Fruit fly (Drosophila melanogaster) whole organism, embryonic: Measurements from ENCODE around the gene Cpr11A.

ENCODE experiments used
- Abd-B ChIP-seq: fragments of 200-800 bp; sonication (Bioruptor generic); optimal IDR thresholded peaks from 2 replicates; lab custom pipeline; 2018; ENCODE audit warnings: missing biosample characterization, mild to moderate bottlenecking, missing genetic modification characterization, moderate library complexity
- Bgb ChIP-seq: fragments of 200-800 bp; sonication (Bioruptor generic); IDR thresholded peaks from 2 replicates; pipeline ENCODE4 v1.3.6; 2022; ENCODE audit warnings: missing biosample characterization, missing genetic modification characterization; ENCODE audit not compliant: partially characterized antibody
- CG1024 ChIP-seq: fragments of 200-800 bp; sonication (Bioruptor generic); IDR thresholded peaks from 2 replicates; pipeline ENCODE4 v1.3.6; 2022; ENCODE audit warnings: missing biosample characterization, missing genetic modification characterization
- CG10267 ChIP-seq: fragments of 200-800 bp; sonication (Bioruptor generic); optimal IDR thresholded peaks from 2 replicates; lab custom pipeline; 2018; ENCODE audit warnings: missing biosample characterization, mild to moderate bottlenecking, missing genetic modification characterization, moderate library complexity
- CG10543 ChIP-seq: fragments of 200-800 bp; sonication (Bioruptor generic); optimal IDR thresholded peaks from 3 replicates; lab custom pipeline; 2017; ENCODE audit warnings: missing biosample characterization, mild to moderate bottlenecking, missing genetic modification characterization, moderate library complexity
- CG11560 ChIP-seq: fragments of 200-800 bp; sonication (Bioruptor generic); IDR thresholded peaks from 3 replicates; pipeline ENCODE4 v1.3.6; 2022; ENCODE audit warnings: missing biosample characterization, missing genetic modification characterization
- CG12659 ChIP-seq: fragments of 200-800 bp; sonication (Bioruptor generic); optimal IDR thresholded peaks from 3 replicates; lab custom pipeline; 2017; ENCODE audit warnings: mild to moderate bottlenecking, missing biosample characterization, missing genetic modification reagents, missing genetic modification characterization
- CG13424 ChIP-seq: fragments of 200-800 bp; sonication (Bioruptor generic); optimal IDR thresholded peaks from 2 replicates; lab custom pipeline; 2019; ENCODE audit warnings: missing biosample characterization, mild to moderate bottlenecking, missing genetic modification characterization, moderate library complexity
- CG15011 ChIP-seq: fragments of 200-800 bp; sonication (Bioruptor generic); optimal IDR thresholded peaks from 3 replicates; lab custom pipeline; 2018; ENCODE audit warnings: missing biosample characterization, mild to moderate bottlenecking, missing genetic modification characterization
- CG15514 ChIP-seq: fragments of 200-800 bp; sonication (Bioruptor generic); optimal IDR thresholded peaks from 3 replicates; lab custom pipeline; 2017; ENCODE audit warnings: missing biosample characterization, missing genetic modification characterization, mild to moderate bottlenecking, moderate library complexity, missing genetic modification reagents
- CG16813 ChIP-seq: fragments of 200-800 bp; sonication (Bioruptor generic); IDR thresholded peaks from 3 replicates; pipeline ENCODE4 v1.3.6; 2022; ENCODE audit warnings: missing biosample characterization, missing genetic modification characterization; ENCODE audit not compliant: partially characterized antibody
- CG17361 ChIP-seq: fragments of 200-800 bp; sonication (Bioruptor generic); IDR thresholded peaks from 3 replicates; pipeline ENCODE4 v1.3.6; 2022; ENCODE audit warnings: missing biosample characterization, missing genetic modification characterization
- CG18599 ChIP-seq: fragments of 200-800 bp; sonication (Bioruptor generic); optimal IDR thresholded peaks from 3 replicates; lab custom pipeline; 2017; ENCODE audit warnings: missing biosample characterization, missing genetic modification characterization, mild to moderate bottlenecking, moderate library complexity, missing genetic modification reagents
- CG30020 ChIP-seq: fragments of 200-800 bp; optimal IDR thresholded peaks from 2 replicates; lab custom pipeline; 2019; ENCODE audit warnings: missing biosample characterization, mild to moderate bottlenecking, missing genetic modification characterization, moderate library complexity
- CG3163 ChIP-seq: fragments of 200-800 bp; sonication (Bioruptor generic); optimal IDR thresholded peaks from 3 replicates; lab custom pipeline; 2016; ENCODE audit warnings: missing biosample characterization, missing genetic modification characterization
- CG7963 ChIP-seq: fragments of 200-800 bp; sonication (Bioruptor generic); IDR thresholded peaks from 3 replicates; pipeline ENCODE4 v1.3.6; 2022; ENCODE audit warnings: missing biosample characterization, missing genetic modification characterization; ENCODE audit not compliant: partially characterized antibody
- CG9437 ChIP-seq: fragments of 200-800 bp; sonication (Bioruptor generic); optimal IDR thresholded peaks from 2 replicates; lab custom pipeline; 2018; ENCODE audit warnings: missing biosample characterization, mild to moderate bottlenecking, missing genetic modification characterization
- CG9609 ChIP-seq: fragments of 200-800 bp; sonication (Bioruptor generic); optimal IDR thresholded peaks from 3 replicates; lab custom pipeline; 2016; ENCODE audit warnings: missing biosample characterization, missing genetic modification characterization
- CG9876 ChIP-seq: fragments of 200-800 bp; sonication (Bioruptor generic); optimal IDR thresholded peaks from 2 replicates; lab custom pipeline; 2016; ENCODE audit warnings: missing biosample characterization, missing genetic modification characterization
- Dbx ChIP-seq: fragments of 200-800 bp; sonication (Bioruptor generic); IDR thresholded peaks from 3 replicates; pipeline ENCODE4 v1.3.6; 2022; ENCODE audit warnings: missing biosample characterization, missing genetic modification characterization
- Dll ChIP-seq: fragments of 200-800 bp; sonication (Bioruptor generic); IDR thresholded peaks from 4 replicates; pipeline ENCODE4 v1.3.6; 2022; ENCODE audit warnings: missing biosample characterization, missing genetic modification characterization; ENCODE audit not compliant: partially characterized antibody
- Doc2 ChIP-seq: fragments of 200-800 bp; sonication (Bioruptor generic); IDR thresholded peaks from 2 replicates; pipeline ENCODE4 v1.3.6; 2022; ENCODE audit warnings: missing biosample characterization, missing genetic modification characterization
- Dref ChIP-seq: fragments of 200-800 bp; sonication (Bioruptor generic); IDR thresholded peaks from 2 replicates; pipeline ENCODE4 v1.3.6; 2022; ENCODE audit warnings: missing biosample characterization, missing genetic modification characterization
- E2f1 ChIP-seq: fragments of 200-800 bp; sonication (Bioruptor generic); IDR thresholded peaks from 2 replicates; pipeline ENCODE4 v1.3.6; 2022; ENCODE audit warnings: missing biosample characterization, missing genetic modification characterization
- GATAe ChIP-seq: fragments of 200-800 bp; sonication (Bioruptor generic); conservative IDR thresholded peaks from 2 replicates; pipeline ENCODE4 v1.3.6; 2022; ENCODE audit warnings: missing biosample characterization, missing genetic modification characterization
- Lhr ChIP-seq: fragments of 200-800 bp; sonication (Bioruptor generic); optimal IDR thresholded peaks from 3 replicates; lab custom pipeline; 2017; ENCODE audit warnings: mild to moderate bottlenecking, missing biosample characterization, missing genetic modification reagents, missing genetic modification characterization
- Opbp ChIP-seq: fragments of 200-800 bp; sonication (Bioruptor generic); IDR thresholded peaks from 3 replicates; pipeline ENCODE4 v1.3.6; 2022; ENCODE audit warnings: missing biosample characterization, missing genetic modification characterization; ENCODE audit not compliant: partially characterized antibody
- Ptx1 ChIP-seq: fragments of 200-800 bp; sonication (Bioruptor generic); IDR thresholded peaks from 2 replicates; pipeline ENCODE4 v1.3.6; 2022; ENCODE audit warnings: missing biosample characterization, missing genetic modification characterization
- Sry-β ChIP-seq: fragments of 200-800 bp; sonication (Bioruptor generic); optimal IDR thresholded peaks from 2 replicates; lab custom pipeline; 2018; ENCODE audit warnings: missing biosample characterization, mild to moderate bottlenecking, missing genetic modification characterization, moderate library complexity
- Usf ChIP-seq: fragments of 200-800 bp; sonication (Bioruptor generic); optimal IDR thresholded peaks from 2 replicates; lab custom pipeline; 2017; ENCODE audit warnings: missing genotype, missing biosample characterization, missing genetic modification characterization
- Xbp1 ChIP-seq: fragments of 200-800 bp; sonication (Bioruptor generic); optimal IDR thresholded peaks from 3 replicates; lab custom pipeline; 2016; ENCODE audit warnings: missing biosample characterization, mild to moderate bottlenecking, missing genetic modification characterization
- Xrp1 ChIP-seq: fragments of 200-800 bp; sonication (Bioruptor generic); IDR thresholded peaks from 2 replicates; pipeline ENCODE4 v1.3.6; 2022; ENCODE audit warnings: missing biosample characterization, missing genetic modification characterization
- ato ChIP-seq: fragments of 200-800 bp; sonication (Bioruptor generic); IDR thresholded peaks from 2 replicates; pipeline ENCODE4 v1.3.6; 2022; ENCODE audit warnings: missing biosample characterization, missing genetic modification characterization; ENCODE audit not compliant: partially characterized antibody
- bcd ChIP-seq: fragments of 200-800 bp; sonication (Bioruptor generic); optimal IDR thresholded peaks from 2 replicates; lab custom pipeline; 2017; ENCODE audit warnings: missing biosample characterization, mild to moderate bottlenecking, missing genetic modification characterization
- crc ChIP-seq: fragments of 200-800 bp; sonication (Bioruptor generic); optimal IDR thresholded peaks from 2 replicates; lab custom pipeline; 2016; ENCODE audit warnings: missing biosample characterization, missing genetic modification characterization
- danr ChIP-seq: fragments of 200-800 bp; sonication (Bioruptor generic); IDR thresholded peaks from 2 replicates; pipeline ENCODE4 v1.3.6; 2022; ENCODE audit warnings: missing biosample characterization, missing genetic modification characterization
- dpn ChIP-seq, 2 experiments: fragments of 200-800 bp; sonication (Bioruptor generic); optimal IDR thresholded peaks; 3 replicates each; lab custom pipeline; 2016; ENCODE audit warnings: missing biosample characterization in 2 of 2, missing genetic modification characterization in 2 of 2
- lab ChIP-seq: fragments of 200-800 bp; sonication (Bioruptor generic); optimal IDR thresholded peaks from 3 replicates; lab custom pipeline; 2017; ENCODE audit warnings: missing biosample characterization, missing genetic modification characterization, mild to moderate bottlenecking, moderate library complexity, missing genetic modification reagents
- lilli ChIP-seq: fragments of 200-800 bp; sonication (Bioruptor generic); optimal IDR thresholded peaks from 3 replicates; lab custom pipeline; 2016; ENCODE audit warnings: missing biosample characterization, missing genetic modification characterization
- mam ChIP-seq: fragments of 200-800 bp; sonication (Bioruptor generic); optimal IDR thresholded peaks from 3 replicates; lab custom pipeline; 2016; ENCODE audit warnings: missing biosample characterization, missing genetic modification characterization
- onecut ChIP-seq: fragments of 200-800 bp; sonication (Bioruptor generic); IDR thresholded peaks from 2 replicates; pipeline ENCODE4 v1.3.6; 2022; ENCODE audit warnings: missing biosample characterization, missing genetic modification characterization
- prd ChIP-seq, 3 experiments: fragments of >200 bp in 2 of 3; fragments of 200-800 bp in 1 of 3; sonication (Bioruptor generic) in 1 of 3; optimal IDR thresholded peaks in 2 of 3; IDR thresholded peaks in 1 of 3; 2 replicates in 2 of 3; 3 replicates in 1 of 3; pipeline versions ENCODE4 v1.3.6 to Lab custom; 2017 to 2022; ENCODE audit warnings: missing biosample characterization in 1 of 3, missing genetic modification characterization in 1 of 3
- sim ChIP-seq: fragments of 200-800 bp; sonication (Bioruptor generic); IDR thresholded peaks from 2 replicates; pipeline ENCODE4 v1.3.6; 2022; ENCODE audit warnings: missing biosample characterization, missing genetic modification characterization
- slbo ChIP-seq: fragments of 200-800 bp; sonication (Bioruptor generic); IDR thresholded peaks from 2 replicates; pipeline ENCODE4 v1.3.6; 2022; ENCODE audit warnings: missing biosample characterization, missing genetic modification characterization
- ssp ChIP-seq: fragments of 200-800 bp; sonication (Bioruptor generic); IDR thresholded peaks from 2 replicates; pipeline ENCODE4 v1.3.6; 2022; ENCODE audit warnings: missing biosample characterization, missing genetic modification characterization
- stwl ChIP-seq: fragments of 200-800 bp; sonication (Bioruptor generic); optimal IDR thresholded peaks from 3 replicates; lab custom pipeline; 2018; ENCODE audit warnings: missing biosample characterization, mild to moderate bottlenecking, missing genetic modification characterization, moderate library complexity
- tna ChIP-seq: fragments of 200-800 bp; sonication (Bioruptor generic); IDR thresholded peaks from 2 replicates; pipeline ENCODE4 v1.3.6; 2022; ENCODE audit warnings: missing biosample characterization, missing genetic modification characterization; ENCODE audit not compliant: partially characterized antibody
- unpg ChIP-seq: fragments of 200-800 bp; sonication (Bioruptor generic); optimal IDR thresholded peaks from 3 replicates; lab custom pipeline; 2018; ENCODE audit warnings: missing biosample characterization, mild to moderate bottlenecking, missing genetic modification characterization, moderate library complexity

Cpr11A gene

dm6 chrX:12496930-12497329 lies 10.2 kb downstream of the Cpr11A start, which contains the start of gene mdu (continued):
- TF ChIP-seq CG12659 (GFP tag; lab: Kevin White, UChicago) (peak; percentile 36), prd (optimal IDR thresholded peaks at IDR 0.05; lab: Kevin White, UChicago) (no peak), prd (GFP tag; IDR thresholded peaks at IDR 0.05; lab: Robert Waterston, UW) (peak; percentile 46; the same call in 2 of the 3 replicates), CG13424 (tag; lab: Kevin White, UChicago) (peak; percentile 40), Sry-β (GFP tag; lab: Kevin White, UChicago) (peak; percentile 87), CG9609 (GFP tag; lab: Kevin White, UChicago) (no peak), onecut (GFP tag; lab: Robert Waterston, UW) (no peak), CG3163 (GFP tag; lab: Kevin White, UChicago) (no peak), CG11560 (tag; lab: Robert Waterston, UW) (peak; percentile 92), ssp (GFP tag; lab: Robert Waterston, UW) (0 out of 2 replicates have a peak, but pooled peaks have one; percentile 30), Dref (GFP tag; lab: Robert Waterston, UW) (peak; percentile 73), sim (no peak), lilli (peak; percentile 20), CG10543 (peak; percentile 7), bcd (peak; percentile 34), CG1024 (GFP tag; lab: Robert Waterston, UW) (0 out of 2 replicates have a peak, but pooled peaks have one; percentile 31), slbo (peak; percentile 72), Lhr (peak; percentile 11), ato (GFP tag; lab: Robert Waterston, UW) (0 out of 2 replicates have a peak, but pooled peaks have one; percentile 14), E2f1 (GFP tag; lab: Robert Waterston, UW) (peak; percentile 34; the same call in 1 of the 2 replicates), CG17361 (GFP tag; lab: Robert Waterston, UW) (peak; percentile 71), CG15011 (no peak), CG16813 (GFP tag; lab: Robert Waterston, UW) (0 out of 3 replicates have a peak, but pooled peaks have one; percentile 30), mam (GFP tag; lab: Kevin White, UChicago) (no peak), Doc2 (no peak), crc (no peak), stwl (tag; lab: Kevin White, UChicago) (peak; percentile 41), Bgb (GFP tag; lab: Robert Waterston, UW) (peak; percentile 60), Opbp (GFP tag; lab: Robert Waterston, UW) (peak; percentile 60; the same call in 1 of the 3 replicates), danr (GFP tag; lab: Robert Waterston, UW) (no peak), GATAe (GFP tag; lab: Robert Waterston, UW) (no peak), CG9437 (peak; percentile 29), unpg (GFP tag; lab: Kevin White, UChicago) (no peak), lab (GFP tag; lab: Kevin White, UChicago) (no peak), CG15514 (GFP tag; lab: Kevin White, UChicago) (peak; percentile 25), dpn (GFP tag; optimal IDR thresholded peaks at IDR 0.05; lab: Kevin White, UChicago) (peak in 1 of 2 experiments; percentile 32), tna (GFP tag; lab: Robert Waterston, UW) (peak; percentile 35; the same call in 1 of the 2 replicates), CG18599 (GFP tag; lab: Kevin White, UChicago) (peak; percentile 25), CG7963 (0 out of 3 replicates have a peak, but pooled peaks have one; percentile 46), Abd-B (GFP tag; lab: Kevin White, UChicago) (peak; percentile 40), Ptx1 (GFP tag; lab: Robert Waterston, UW) (peak; percentile 53; the same call in 1 of the 2 replicates), CG10267 (tag; lab: Kevin White, UChicago) (peak; percentile 5), CG30020 (tag; lab: Kevin White, UChicago) (peak; percentile 13), Usf (GFP tag; lab: Kevin White, UChicago) (peak; percentile 13), Dll (GFP tag; lab: Robert Waterston, UW) (0 out of 4 replicates have a peak, but pooled peaks have one; percentile 39), Dbx (GFP tag; lab: Robert Waterston, UW) (0 out of 3 replicates have a peak, but pooled peaks have one; percentile 32), Xrp1 (GFP tag; lab: Robert Waterston, UW) (no peak), Xbp1 (peak; percentile 39), CG9876 (no peak)
